Fruit fly (Drosophila melanogaster) whole organism, prepupa: ENCODE data around the gene CG34034.

Experiments
- Blimp-1 ChIP-seq: fragments of 200-800 bp; sonication (Bioruptor generic); optimal IDR thresholded peaks from 3 replicates; lab custom pipeline; 2017; ENCODE audit warnings: missing biosample characterization, missing genetic modification characterization, mild to moderate bottlenecking, moderate library complexity, missing genetic modification reagents
- CG11762 ChIP-seq: fragments of 200-800 bp; sonication (Bioruptor generic); optimal IDR thresholded peaks from 3 replicates; lab custom pipeline; 2016; ENCODE audit warnings: missing biosample characterization, missing genetic modification characterization; ENCODE audit not compliant: insufficient read depth
- CG15336 ChIP-seq: fragments of 200-800 bp; sonication (Bioruptor generic); IDR thresholded peaks from 2 replicates; pipeline ENCODE4 v1.3.6; 2022; ENCODE audit warnings: missing biosample characterization, missing genetic modification characterization
- CG3032 ChIP-seq: fragments of 200-800 bp; optimal IDR thresholded peaks from 2 replicates; lab custom pipeline; 2019; ENCODE audit warnings: missing biosample characterization, mild to moderate bottlenecking, missing genetic modification characterization, moderate library complexity
- CG31627 ChIP-seq: fragments of 200-800 bp; sonication (Bioruptor generic); optimal IDR thresholded peaks from 3 replicates; lab custom pipeline; 2016; ENCODE audit warnings: missing biosample characterization, missing genetic modification characterization
- CG3919 ChIP-seq: fragments of 200-800 bp; sonication (Bioruptor generic); optimal IDR thresholded peaks from 3 replicates; lab custom pipeline; 2016; ENCODE audit warnings: missing biosample characterization, missing genetic modification characterization
- CG4318 ChIP-seq: fragments of 200-800 bp; sonication (Bioruptor generic); optimal IDR thresholded peaks from 3 replicates; lab custom pipeline; 2017; ENCODE audit warnings: missing biosample characterization, mild to moderate bottlenecking, missing genetic modification characterization
- CG6163 ChIP-seq: fragments of 200-800 bp; sonication (Bioruptor generic); IDR thresholded peaks from 3 replicates; pipeline ENCODE4 v1.3.6; 2022; ENCODE audit warnings: missing biosample characterization, missing genetic modification characterization
- CG6276 ChIP-seq: fragments of 200-800 bp; sonication (Bioruptor generic); optimal IDR thresholded peaks from 2 replicates; lab custom pipeline; 2017; ENCODE audit warnings: missing biosample characterization, mild to moderate bottlenecking, missing genetic modification characterization
- CG6792 ChIP-seq: fragments of 200-800 bp; sonication (Bioruptor generic); optimal IDR thresholded peaks from 3 replicates; lab custom pipeline; 2016; ENCODE audit warnings: missing biosample characterization, missing genetic modification characterization
- CG6808 ChIP-seq: fragments of 200-800 bp; sonication (Bioruptor generic); optimal IDR thresholded peaks from 3 replicates; lab custom pipeline; 2017; ENCODE audit warnings: missing biosample characterization, missing genetic modification characterization, mild to moderate bottlenecking, moderate library complexity, missing genetic modification reagents
- CG8119 ChIP-seq: fragments of 200-800 bp; sonication (Bioruptor generic); IDR thresholded peaks from 3 replicates; pipeline ENCODE4 v1.3.6; 2022; ENCODE audit warnings: missing biosample characterization, missing genetic modification characterization
- CG8319 ChIP-seq: fragments of 200-800 bp; sonication (Bioruptor generic); optimal IDR thresholded peaks from 3 replicates; lab custom pipeline; 2016; ENCODE audit warnings: missing biosample characterization, missing genetic modification characterization
- CG8632 ChIP-seq: fragments of 200-800 bp; sonication (Bioruptor generic); optimal IDR thresholded peaks from 3 replicates; lab custom pipeline; 2016; ENCODE audit warnings: missing biosample characterization, missing genetic modification characterization
- CG9139 ChIP-seq: fragments of 200-800 bp; sonication (Bioruptor generic); optimal IDR thresholded peaks from 3 replicates; lab custom pipeline; 2017; ENCODE audit warnings: missing biosample characterization, mild to moderate bottlenecking, missing genetic modification characterization
- Eip75B ChIP-seq: fragments of 200-800 bp; sonication (Bioruptor generic); optimal IDR thresholded peaks from 3 replicates; lab custom pipeline; 2016; ENCODE audit warnings: missing biosample characterization, missing genetic modification characterization
- Eip78C ChIP-seq: fragments of 200-800 bp; sonication (Bioruptor generic); peaks from one replicate; lab custom pipeline; 2016; ENCODE audit warnings: missing biosample characterization, missing genetic modification characterization
- Ets21C ChIP-seq: fragments of 200-800 bp; sonication (Bioruptor generic); optimal IDR thresholded peaks from 3 replicates; lab custom pipeline; 2016; ENCODE audit warnings: missing biosample characterization, missing genetic modification characterization
- Ets96B ChIP-seq: fragments of 200-800 bp; optimal IDR thresholded peaks from 2 replicates; lab custom pipeline; 2019; ENCODE audit warnings: missing biosample characterization, mild to moderate bottlenecking, missing genetic modification characterization, moderate library complexity
- Hr38 ChIP-seq: sonication (Bioruptor generic); optimal IDR thresholded peaks from 2 replicates; lab custom pipeline; 2016; ENCODE audit warnings: missing biosample characterization, missing genetic modification characterization
- Hr39 ChIP-seq: fragments of 200-800 bp; sonication (Bioruptor generic); optimal IDR thresholded peaks from 2 replicates; lab custom pipeline; 2016; ENCODE audit warnings: missing biosample characterization, missing genetic modification characterization
- Hr4 ChIP-seq: fragments of 200-800 bp; sonication (Bioruptor generic); optimal IDR thresholded peaks from 3 replicates; lab custom pipeline; 2016; ENCODE audit warnings: missing biosample characterization, missing genetic modification characterization
- Lpt ChIP-seq: fragments of 200-800 bp; sonication (Bioruptor generic); optimal IDR thresholded peaks from 3 replicates; lab custom pipeline; 2016; ENCODE audit warnings: missing biosample characterization, missing genetic modification characterization
- Met ChIP-seq: fragments of 200-800 bp; sonication (Bioruptor generic); optimal IDR thresholded peaks from 3 replicates; lab custom pipeline; 2016; ENCODE audit warnings: missing biosample characterization, missing genetic modification characterization
- OdsH ChIP-seq: fragments of 200-800 bp; sonication (Bioruptor generic); optimal IDR thresholded peaks from 3 replicates; lab custom pipeline; 2016; ENCODE audit warnings: missing biosample characterization, missing genetic modification characterization
- Smox ChIP-seq: fragments of 200-800 bp; sonication (Bioruptor generic); optimal IDR thresholded peaks from 3 replicates; lab custom pipeline; 2016; ENCODE audit warnings: missing biosample characterization, missing genetic modification characterization
- Sox102F ChIP-seq: fragments of 200-800 bp; sonication (Bioruptor generic); optimal IDR thresholded peaks from 2 replicates; lab custom pipeline; 2016; ENCODE audit warnings: missing biosample characterization, mild to moderate bottlenecking, missing genetic modification characterization
- Sox14 ChIP-seq: fragments of 200-800 bp; sonication (Bioruptor generic); optimal IDR thresholded peaks from 3 replicates; lab custom pipeline; 2016; ENCODE audit warnings: missing biosample characterization, missing genetic modification characterization
- Sox15 ChIP-seq: fragments of 200-800 bp; sonication (Bioruptor generic); optimal IDR thresholded peaks from 3 replicates; lab custom pipeline; 2016; ENCODE audit warnings: missing biosample characterization, missing genetic modification characterization
- achi ChIP-seq: fragments of 200-800 bp; sonication (Bioruptor generic); optimal IDR thresholded peaks from 3 replicates; lab custom pipeline; 2016; ENCODE audit warnings: missing biosample characterization, missing genetic modification characterization
- cyc ChIP-seq: fragments of 200-800 bp; sonication (Bioruptor generic); optimal IDR thresholded peaks from 3 replicates; lab custom pipeline; 2016; ENCODE audit warnings: missing biosample characterization, missing genetic modification characterization
- dsx ChIP-seq: fragments of 200-800 bp; optimal IDR thresholded peaks from 3 replicates; lab custom pipeline; 2019; ENCODE audit warnings: missing biosample characterization, mild to moderate bottlenecking, missing genetic modification characterization, moderate library complexity; ENCODE audit not compliant: poor library complexity, severe bottlenecking
- lz ChIP-seq: fragments of 200-800 bp; sonication (Bioruptor generic); optimal IDR thresholded peaks from 3 replicates; lab custom pipeline; 2016; ENCODE audit warnings: missing biosample characterization, missing genetic modification characterization
- net ChIP-seq: fragments of 200-800 bp; sonication (Bioruptor generic); optimal IDR thresholded peaks from 3 replicates; lab custom pipeline; 2016; ENCODE audit warnings: missing biosample characterization, missing genetic modification characterization
- pdm3 ChIP-seq: fragments of 200-800 bp; sonication (Bioruptor generic); optimal IDR thresholded peaks from 3 replicates; lab custom pipeline; 2016; ENCODE audit warnings: missing biosample characterization, missing genetic modification characterization
- salr ChIP-seq, 2 experiments: fragments of 200-800 bp; sonication (Bioruptor generic); optimal IDR thresholded peaks; 3 replicates each; lab custom pipeline; 2016 to 2018; ENCODE audit warnings: missing biosample characterization in 2 of 2, missing genetic modification characterization in 2 of 2, mild to moderate bottlenecking in 1 of 2
- svp ChIP-seq: fragments of 200-800 bp; sonication (Bioruptor generic); peaks from one replicate; lab custom pipeline; 2016; ENCODE audit warnings: missing biosample characterization, missing genetic modification characterization
- topi ChIP-seq: fragments of 200-800 bp; sonication (Bioruptor generic); optimal IDR thresholded peaks from 3 replicates; lab custom pipeline; 2016; ENCODE audit warnings: missing biosample characterization, missing genetic modification characterization
- vri ChIP-seq: fragments of 200-800 bp; sonication (Bioruptor generic); optimal IDR thresholded peaks from 3 replicates; lab custom pipeline; 2016; ENCODE audit warnings: missing biosample characterization, mild to moderate bottlenecking, missing genetic modification characterization

CG34034 gene

DNA sequence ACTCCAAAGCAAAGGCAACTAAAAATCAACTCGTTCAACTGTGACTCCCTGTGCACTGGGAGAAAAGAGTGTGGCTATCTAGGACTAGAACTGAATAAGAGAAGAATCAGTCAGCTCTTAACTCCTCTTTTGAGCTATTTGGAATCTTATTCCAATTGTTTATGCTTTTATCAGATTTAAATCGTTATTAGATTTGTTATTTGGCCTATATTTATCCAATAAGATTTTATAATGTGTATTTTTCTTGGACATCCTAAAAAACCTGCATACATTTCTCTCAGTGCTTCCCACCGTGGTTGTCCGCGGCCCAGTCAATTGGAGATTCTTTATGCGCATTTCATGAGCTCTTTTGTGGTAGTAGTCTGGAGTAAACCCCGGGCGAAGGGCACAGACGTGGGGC lies 42.5 kb upstream of the CG34034 start (continued):
- TF ChIP-seq CG4318 (GFP tag; lab: Kevin White, UChicago), result peak; percentile 66
- TF ChIP-seq Blimp-1 (GFP tag; lab: Kevin White, UChicago), result peak; percentile 64
- TF ChIP-seq Sox14 (GFP tag; lab: Kevin White, UChicago), result peak; percentile 94
- TF ChIP-seq Hr39 (GFP tag; lab: Kevin White, UChicago), result peak; percentile 93
- TF ChIP-seq CG11762 (GFP tag; lab: Kevin White, UChicago), result peak; percentile 90
- TF ChIP-seq Ets21C (GFP tag; lab: Kevin White, UChicago), result peak; percentile 83
- TF ChIP-seq CG8319 (GFP tag; lab: Kevin White, UChicago), result peak; percentile 90
- peak; percentile 93 for TF ChIP-seq CG31627
- TF ChIP-seq lz, result peak; percentile 89
- TF ChIP-seq salr (GFP tag; optimal IDR thresholded peaks at IDR 0.05; lab: Kevin White, UChicago), result peak; percentile 74 to 85
- TF ChIP-seq Hr38, result no peak
- peak; percentile 92 for TF ChIP-seq cyc (GFP tag; lab: Kevin White, UChicago)
- TF ChIP-seq CG8632 (GFP tag; lab: Kevin White, UChicago), result peak; percentile 89
- TF ChIP-seq vri, result peak; percentile 87
- TF ChIP-seq topi (GFP tag; lab: Kevin White, UChicago), result peak; percentile 93
- TF ChIP-seq Eip75B (GFP tag; lab: Kevin White, UChicago), result peak; percentile 93
- TF ChIP-seq CG6792, result peak; percentile 92
- peak; percentile 77 for TF ChIP-seq Lpt (GFP tag; lab: Kevin White, UChicago)
- peak; percentile 82 for TF ChIP-seq CG9139 (GFP tag; lab: Kevin White, UChicago)
- TF ChIP-seq Hr4 (GFP tag; lab: Kevin White, UChicago), result peak; percentile 85
- TF ChIP-seq Smox (GFP tag; lab: Kevin White, UChicago), result peak; percentile 91
- TF ChIP-seq CG8119, result peak; percentile 87
- peak; percentile 88 for TF ChIP-seq CG15336
- peak; percentile 88 for TF ChIP-seq Sox15 (GFP tag; lab: Kevin White, UChicago)
- TF ChIP-seq Eip78C (GFP tag; lab: Kevin White, UChicago), result peak; percentile 99
- TF ChIP-seq pdm3 (GFP tag; lab: Kevin White, UChicago), result peak; percentile 91
- TF ChIP-seq CG6276 (GFP tag; lab: Kevin White, UChicago), result peak; percentile 74
- peak; percentile 95 for TF ChIP-seq Ets96B (tag; lab: Kevin White, UChicago)
- TF ChIP-seq CG6808 (GFP tag; lab: Kevin White, UChicago), result peak; percentile 93
- TF ChIP-seq CG3919, result peak; percentile 94
- peak; percentile 87 for TF ChIP-seq CG6163 (GFP tag; lab: Robert Waterston, UW)
- TF ChIP-seq OdsH, result peak; percentile 93
- peak; percentile 93 for TF ChIP-seq Sox102F (GFP tag; lab: Kevin White, UChicago)
- peak; percentile 91 for TF ChIP-seq achi
- peak; percentile 95 for TF ChIP-seq svp (GFP tag; lab: Kevin White, UChicago)
- TF ChIP-seq CG3032 (tag; lab: Kevin White, UChicago), result peak; percentile 95
- peak; percentile 91 for TF ChIP-seq net
- TF ChIP-seq Met (GFP tag; lab: Kevin White, UChicago), result peak; percentile 92
- TF ChIP-seq, all 60 proteins: peak for 58

DNA sequence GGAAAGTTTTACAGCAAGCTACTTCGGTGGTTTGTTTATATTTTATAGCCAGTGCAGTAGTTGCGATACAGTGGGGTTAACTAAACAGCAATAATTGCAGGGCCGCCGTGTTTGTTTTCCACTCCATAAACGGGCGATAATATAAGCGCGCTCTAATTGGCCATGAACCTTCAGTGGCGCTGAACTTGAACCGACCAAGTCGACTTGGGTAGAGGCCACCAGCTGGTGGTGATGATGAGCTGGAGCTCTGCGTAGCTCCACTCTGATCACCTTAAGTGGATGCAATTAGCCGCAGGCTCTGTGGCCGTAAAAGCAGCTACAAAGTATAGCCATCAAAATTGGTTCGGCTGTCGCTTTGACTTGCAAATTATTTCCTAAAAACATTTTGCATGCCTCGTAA lies 41.2 kb upstream of the CG34034 start:
- TF ChIP-seq vri (no peak), Hr4 (GFP tag; lab: Kevin White, UChicago) (no peak), dsx (GFP tag; lab: Kevin White, UChicago) (peak; percentile 79), Ets96B (tag; lab: Kevin White, UChicago) (no peak), topi (GFP tag; lab: Kevin White, UChicago) (no peak)

DNA sequence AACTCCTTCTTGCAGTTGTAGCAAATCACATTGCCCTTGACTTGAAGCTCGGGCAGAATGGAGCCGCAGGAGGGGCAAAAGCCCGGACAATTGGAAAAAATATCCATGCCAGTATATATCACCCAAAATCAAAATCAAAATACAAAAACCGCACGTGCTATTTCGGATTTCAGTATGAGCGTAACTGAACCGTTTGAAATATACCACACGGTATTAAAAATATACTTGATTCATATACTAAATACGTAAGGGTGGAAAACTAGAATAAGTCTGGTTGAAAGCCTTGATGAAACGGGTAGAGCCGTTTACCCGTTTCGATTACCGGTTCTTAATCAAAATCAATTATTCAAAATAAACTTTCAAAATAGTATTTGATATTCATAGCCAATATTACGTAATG lies 38.8 kb upstream of the CG34034 start, which contains the start of gene Polr1H:
TSS of gene Polr1H (minus strand) at position 188 of the 400 bp plus-strand sequence.
- TF ChIP-seq CG9139 (GFP tag; lab: Kevin White, UChicago), result no peak
- no peak for TF ChIP-seq CG6792
- no peak for TF ChIP-seq Eip75B (GFP tag; lab: Kevin White, UChicago)
- no peak for TF ChIP-seq CG8632 (GFP tag; lab: Kevin White, UChicago)
- TF ChIP-seq CG15336, result no peak
- TF ChIP-seq CG31627, result no peak
- TF ChIP-seq svp (GFP tag; lab: Kevin White, UChicago), result no peak
